Worm (Caenorhabditis elegans) whole organism, L2 larva: ENCODE results near the gene Y65A5A.2.

Experiments used
- C34F6.9 ChIP-seq: fragments of 150-350 bp; optimal IDR thresholded peaks from 2 replicates; lab custom pipeline; 2014; ENCODE audit warnings: missing biosample characterization, missing genetic modification characterization
- ceh-16 ChIP-seq: fragments of 150-350 bp; optimal IDR thresholded peaks from 2 replicates; lab custom pipeline; 2014; ENCODE audit warnings: missing biosample characterization, missing genetic modification characterization
- fos-1 ChIP-seq: fragments of 150-350 bp; optimal IDR thresholded peaks from 2 replicates; lab custom pipeline; 2014; ENCODE audit warnings: missing biosample characterization, missing genetic modification characterization
- nhr-12 ChIP-seq: fragments of 150-350 bp; optimal IDR thresholded peaks from 2 replicates; lab custom pipeline; 2014; ENCODE audit warnings: missing biosample characterization, missing genetic modification characterization
- nhr-77 ChIP-seq: fragments of 150-350 bp; optimal IDR thresholded peaks from 2 replicates; lab custom pipeline; 2014; ENCODE audit warnings: missing biosample characterization, missing genetic modification characterization
- ztf-11 ChIP-seq: sonication (generic microtip); optimal IDR thresholded peaks from 2 replicates; lab custom pipeline; 2017; ENCODE audit warnings: missing biosample characterization, missing genetic modification characterization

- TF ChIP-seq fos-1 (tag; lab: Kevin White, UChicago) (no peak), ztf-11 (tag; lab: Kevin White, UChicago) (no peak), ceh-16 (no peak), nhr-12 (tag; lab: Kevin White, UChicago) (no peak), nhr-77 (tag; lab: Kevin White, UChicago) (no peak), C34F6.9 (tag; lab: Kevin White, UChicago) (no peak)
Observed at ce11 chrIV:16431929-16432328, 20.1 kb downstream of the Y65A5A.2 start, which contains the start of gene dlc-3.
